Fruit fly (Drosophila melanogaster) whole organism, wandering third instar larva: ENCODE measurements around the gene NPFR.
A peak's percentile ranks its signal among the peaks of the same experiment; 100 is the strongest.

Experiments used
- CG9705 ChIP-seq: fragments of 200-800 bp; sonication (Bioruptor generic); optimal IDR thresholded peaks from 2 replicates; lab custom pipeline; 2018; ENCODE audit warnings: missing biosample characterization, mild to moderate bottlenecking, missing genetic modification characterization
- Dif ChIP-seq: fragments of 200-275, 200-300 bp; sonication (Bioruptor generic); optimal IDR thresholded peaks from 2 replicates; lab custom pipeline; 2018; ENCODE audit warnings: missing biosample characterization, missing genetic modification characterization; ENCODE audit not compliant: partially characterized antibody
- GATAd ChIP-seq: sonication (Bioruptor generic); optimal IDR thresholded peaks from 2 replicates; lab custom pipeline; 2016; ENCODE audit warnings: missing biosample characterization, missing genetic modification characterization
- HLH106 ChIP-seq: fragments of 200-800 bp; optimal IDR thresholded peaks from 3 replicates; lab custom pipeline; 2019; ENCODE audit warnings: missing biosample characterization, mild to moderate bottlenecking, missing genetic modification characterization, moderate library complexity
- Hnf4 ChIP-seq: fragments of 200-800 bp; sonication (Bioruptor generic); optimal IDR thresholded peaks from 2 replicates; lab custom pipeline; 2016; ENCODE audit warnings: missing biosample characterization, mild to moderate bottlenecking, missing genetic modification characterization
- Hr78 ChIP-seq: fragments of >200 bp; optimal IDR thresholded peaks from 2 replicates; lab custom pipeline; 2017; ENCODE audit warnings: missing biosample characterization, missing genetic modification characterization
- Hr83 ChIP-seq: fragments of 200-300 bp; sonication (Bioruptor generic); optimal IDR thresholded peaks from 2 replicates; lab custom pipeline; 2016; ENCODE audit warnings: missing biosample characterization, mild to moderate bottlenecking, missing genetic modification characterization, moderate library complexity; ENCODE audit not compliant: poor library complexity, severe bottlenecking
- Jra ChIP-seq: sonication (Bioruptor generic); optimal IDR thresholded peaks from 2 replicates; lab custom pipeline; 2016; ENCODE audit warnings: missing biosample characterization, missing genetic modification characterization
- Mio ChIP-seq: sonication (Bioruptor generic); optimal IDR thresholded peaks from 2 replicates; lab custom pipeline; 2016; ENCODE audit warnings: missing biosample characterization, missing genetic modification characterization
- Myc ChIP-seq: fragments of >200 bp; optimal IDR thresholded peaks from 2 replicates; lab custom pipeline; 2017
- OdsH ChIP-seq: fragments of 200-800 bp; sonication (Bioruptor generic); optimal IDR thresholded peaks from 2 replicates; lab custom pipeline; 2016; ENCODE audit warnings: missing biosample characterization, mild to moderate bottlenecking, missing genetic modification characterization
- Rel ChIP-seq, 2 experiments: fragments of 200-800 bp; sonication (Bioruptor generic) in 1 of 2; optimal IDR thresholded peaks; 2 replicates in 1 of 2; 3 replicates in 1 of 2; lab custom pipeline; 2016 to 2019; ENCODE audit warnings: mild to moderate bottlenecking in 2 of 2, missing biosample characterization in 2 of 2, missing genetic modification characterization in 2 of 2, moderate library complexity in 1 of 2
- Sp1 ChIP-seq: fragments of 200-800 bp; sonication (Bioruptor generic); optimal IDR thresholded peaks from 3 replicates; lab custom pipeline; 2019; ENCODE audit warnings: missing biosample characterization, mild to moderate bottlenecking, missing genetic modification characterization, moderate library complexity
- Vsx2 ChIP-seq: fragments of 200-300, 225-300 bp; sonication (Bioruptor generic); optimal IDR thresholded peaks from 2 replicates; lab custom pipeline; 2018; ENCODE audit warnings: missing biosample characterization, missing genetic modification characterization; ENCODE audit not compliant: partially characterized antibody
- br ChIP-seq: fragments of 200-800 bp; sonication (Bioruptor generic); optimal IDR thresholded peaks from 2 replicates; lab custom pipeline; 2016; ENCODE audit warnings: missing biosample characterization, missing genetic modification characterization
- brk ChIP-seq: fragments of 200-800 bp; sonication (Bioruptor generic); optimal IDR thresholded peaks from 2 replicates; lab custom pipeline; 2016; ENCODE audit warnings: missing biosample characterization, mild to moderate bottlenecking, missing genetic modification characterization
- dl ChIP-seq, 2 experiments: fragments of 175-275, 200-275 bp in 1 of 2; fragments of 200-275 bp in 1 of 2; sonication (Bioruptor generic); optimal IDR thresholded peaks; lab custom pipeline; 2018; ENCODE audit warnings: mild to moderate bottlenecking in 2 of 2, missing biosample characterization in 2 of 2, missing genetic modification characterization in 2 of 2, moderate library complexity in 2 of 2; ENCODE audit not compliant: partially characterized antibody in 2 of 2, insufficient read depth in 1 of 2
- dmrt93B ChIP-seq: fragments of 200-800 bp; sonication (Bioruptor generic); optimal IDR thresholded peaks from 2 replicates; lab custom pipeline; 2018; ENCODE audit warnings: missing biosample characterization, mild to moderate bottlenecking, missing genetic modification characterization
- dsf ChIP-seq: sonication (Bioruptor generic); optimal IDR thresholded peaks from 2 replicates; lab custom pipeline; 2016; ENCODE audit warnings: missing biosample characterization, missing genetic modification characterization, borderline replicate concordance
- ey ChIP-seq: fragments of 200-800 bp; sonication (Bioruptor generic); optimal IDR thresholded peaks from 2 replicates; lab custom pipeline; 2016; ENCODE audit warnings: missing biosample characterization, missing genetic modification characterization
- foxo ChIP-seq, 2 experiments: fragments of 200-800 bp; sonication (Bioruptor generic); optimal IDR thresholded peaks; 2 replicates in 1 of 2; 3 replicates in 1 of 2; lab custom pipeline; 2016 to 2017; ENCODE audit warnings: missing biosample characterization in 2 of 2, missing genetic modification characterization in 2 of 2
- fru ChIP-seq: fragments of 200-800 bp; sonication (Bioruptor generic); optimal IDR thresholded peaks from 3 replicates; lab custom pipeline; 2016; ENCODE audit warnings: missing biosample characterization, mild to moderate bottlenecking, missing genetic modification characterization
- h ChIP-seq: fragments of 200-800 bp; sonication (Bioruptor generic); optimal IDR thresholded peaks from 3 replicates; lab custom pipeline; 2016; ENCODE audit warnings: missing biosample characterization, mild to moderate bottlenecking, missing genetic modification characterization
- jim ChIP-seq: fragments of 175-275, 200-325 bp; sonication (Bioruptor generic); optimal IDR thresholded peaks from 2 replicates; lab custom pipeline; 2016; ENCODE audit warnings: missing biosample characterization, mild to moderate bottlenecking, missing genetic modification characterization
- lola ChIP-seq: fragments of >200 bp; optimal IDR thresholded peaks from 2 replicates; lab custom pipeline; 2017; ENCODE audit warnings: missing biosample characterization, missing genetic modification characterization
- pan ChIP-seq: fragments of >200 bp; optimal IDR thresholded peaks from 2 replicates; lab custom pipeline; 2017
- psq ChIP-seq: fragments of 200-800 bp; sonication (Bioruptor generic); optimal IDR thresholded peaks from 3 replicates; lab custom pipeline; 2017; ENCODE audit warnings: missing biosample characterization, mild to moderate bottlenecking, missing genetic modification characterization, moderate library complexity
- rgr ChIP-seq: fragments of 200-800 bp; sonication (Bioruptor generic); optimal IDR thresholded peaks from 3 replicates; lab custom pipeline; 2016; ENCODE audit warnings: missing biosample characterization, mild to moderate bottlenecking, missing genetic modification characterization
- sage ChIP-seq: fragments of 200-800 bp; sonication (Bioruptor generic); optimal IDR thresholded peaks from 2 replicates; lab custom pipeline; 2016; ENCODE audit warnings: missing biosample characterization, mild to moderate bottlenecking, missing genetic modification characterization
- usp ChIP-seq: fragments of >200 bp; optimal IDR thresholded peaks from 2 replicates; lab custom pipeline; 2017; ENCODE audit warnings: missing biosample characterization, missing genetic modification characterization
- woc ChIP-seq: sonication (Bioruptor generic); optimal IDR thresholded peaks from 2 replicates; lab custom pipeline; 2016; ENCODE audit warnings: missing biosample characterization, mild to moderate bottlenecking, missing genetic modification characterization

The NPFR gene

DNA sequence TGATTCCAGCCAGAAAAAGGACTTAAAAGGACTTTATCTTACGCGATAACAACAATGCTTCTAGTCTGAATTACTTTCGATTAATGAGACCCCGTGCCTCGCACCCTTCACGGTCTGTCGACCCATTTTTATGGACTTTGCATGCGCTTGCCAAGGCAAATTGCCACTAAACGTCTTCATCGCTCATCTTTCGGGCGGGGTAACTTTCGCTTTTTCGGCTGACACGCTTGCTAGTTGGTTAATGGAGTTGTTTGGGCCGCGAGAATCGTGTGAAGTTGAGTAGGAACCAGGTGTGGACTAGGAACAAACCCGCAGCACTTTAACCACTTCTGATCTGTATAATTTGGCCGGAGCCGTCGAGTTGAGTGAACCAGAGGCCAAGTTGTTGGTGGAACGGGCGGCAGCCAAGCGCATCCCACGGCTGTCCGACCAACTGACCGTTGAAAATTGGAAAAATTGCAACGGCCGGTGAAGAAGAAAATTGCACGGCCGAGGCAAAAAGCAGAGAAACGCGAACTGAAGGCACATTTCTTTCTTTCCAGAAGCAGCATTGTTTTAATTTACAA, 40.0 kb downstream of the NPFR start, which contains the start of gene Osi5:
Gene Osi5 (plus strand): TSS at position 516 of the 566 bp plus-strand sequence.
- TF ChIP-seq rgr (GFP tag; lab: Kevin White, UChicago): no peak
- no peak for TF ChIP-seq fru (GFP tag; lab: Kevin White, UChicago)
- TF ChIP-seq foxo (GFP tag; optimal IDR thresholded peaks at IDR 0.05; lab: Kevin White, UChicago): no peak
- TF ChIP-seq h (GFP tag; lab: Kevin White, UChicago): no peak
- TF ChIP-seq Sp1 (GFP tag; lab: Kevin White, UChicago): no peak
- TF ChIP-seq HLH106: no peak
- TF ChIP-seq sage: no peak
- no peak for TF ChIP-seq Hnf4 (GFP tag; lab: Kevin White, UChicago)
- TF ChIP-seq Myc (lab: Kevin White, UChicago): no peak
- TF ChIP-seq Hr83: no peak
- TF ChIP-seq lola: no peak
- no peak for TF ChIP-seq pan
- TF ChIP-seq Dif (GFP tag; lab: Kevin White, UChicago): no peak

DNA sequence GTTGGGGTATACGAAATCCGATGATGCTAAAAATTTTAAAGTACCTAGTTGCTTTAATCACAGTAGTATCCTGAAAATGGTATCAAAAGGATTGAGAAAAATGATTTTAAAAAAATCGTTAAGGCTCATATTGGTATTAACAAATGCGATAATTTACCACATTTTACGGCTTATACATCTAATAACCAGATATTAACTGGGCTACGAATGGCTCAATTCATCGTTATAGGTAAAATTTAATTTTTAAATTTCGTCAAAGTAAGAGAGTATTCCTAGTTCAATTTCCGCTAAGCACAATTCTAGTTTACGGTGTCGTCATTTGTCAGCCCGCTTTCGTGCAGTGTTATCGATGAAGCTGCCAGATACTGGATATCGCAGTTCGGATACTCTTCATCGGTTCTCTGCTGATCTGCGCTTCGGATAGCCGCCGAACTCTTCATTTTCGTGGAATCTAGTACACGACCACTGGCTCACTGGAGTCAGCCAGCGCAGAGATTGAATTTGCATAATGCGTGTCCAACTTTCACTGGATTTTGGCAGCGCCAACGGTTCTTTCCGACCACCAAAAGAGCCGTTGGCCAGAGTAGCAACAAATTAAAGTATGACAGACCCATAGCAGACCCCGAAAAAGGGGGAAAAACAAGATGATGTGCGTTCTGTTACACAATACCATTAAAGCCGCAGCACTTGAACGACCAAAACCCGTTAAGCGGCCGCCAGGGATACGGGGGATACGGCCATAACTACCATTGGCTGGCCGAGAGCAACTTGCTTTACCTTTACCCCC, 42.1 kb downstream of the NPFR start:
- TF ChIP-seq GATAd (GFP tag; lab: Kevin White, UChicago) (no peak), Dif (GFP tag; lab: Kevin White, UChicago) (no peak), Rel (GFP tag; optimal IDR thresholded peaks at IDR 0.05; lab: Kevin White, UChicago) (no peak), Rel (tag; optimal IDR thresholded peaks at IDR 0.05; lab: Kevin White, UChicago) (peak; percentile 57), jim (no peak), dmrt93B (GFP tag; lab: Kevin White, UChicago) (no peak), OdsH (GFP tag; lab: Kevin White, UChicago) (no peak), Hr78 (GFP tag; lab: Kevin White, UChicago) (no peak), Mio (GFP tag; lab: Kevin White, UChicago) (no peak)

DNA sequence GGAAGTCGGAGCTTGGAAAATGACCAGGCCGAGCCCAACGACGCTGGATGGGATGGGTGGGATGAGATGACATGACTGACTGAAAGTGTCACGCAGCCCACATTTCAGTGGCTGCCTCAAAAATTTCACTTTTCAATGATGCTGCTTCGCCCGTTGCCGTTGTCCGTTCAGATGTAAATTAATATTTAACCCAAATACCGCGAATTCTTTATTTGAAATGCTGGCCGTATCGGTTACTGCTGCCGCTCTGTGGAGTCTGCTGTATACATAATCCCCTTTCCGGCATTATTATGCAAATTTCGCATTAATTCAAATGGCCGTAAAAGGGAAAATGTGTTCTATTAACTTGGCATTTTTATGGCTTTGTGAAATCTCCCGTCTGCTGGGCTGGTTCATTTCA, 43.2 kb downstream of the NPFR start:
- no peak for TF ChIP-seq Mio (GFP tag; lab: Kevin White, UChicago)

DNA sequence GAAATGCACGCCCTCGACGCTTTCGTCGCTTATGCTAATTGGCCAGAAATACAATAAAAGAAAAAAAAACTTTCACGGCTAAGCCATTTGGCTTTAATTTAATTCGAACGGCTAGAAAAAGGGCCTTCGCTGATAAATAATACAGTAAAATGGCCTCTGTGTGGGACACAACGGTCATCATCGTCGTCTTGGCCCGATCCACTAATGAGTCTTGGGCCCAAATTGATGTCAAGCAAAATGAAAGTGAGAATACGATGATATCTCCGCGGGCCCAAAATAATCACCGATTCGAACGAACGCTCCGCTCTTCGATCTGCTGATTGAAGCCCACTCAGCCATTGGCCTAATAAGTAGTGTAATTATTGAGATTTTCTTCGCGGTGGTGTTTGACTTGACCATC, 44.3 kb downstream of the NPFR start:
- TF ChIP-seq sage (no peak), jim (no peak), woc (no peak), Jra (GFP tag; lab: Kevin White, UChicago) (no peak), Hnf4 (GFP tag; lab: Kevin White, UChicago) (no peak), usp (GFP tag; lab: Kevin White, UChicago) (no peak), rgr (GFP tag; lab: Kevin White, UChicago) (no peak), br (GFP tag; lab: Kevin White, UChicago) (no peak), Vsx2 (GFP tag; lab: Kevin White, UChicago) (no peak), dsf (GFP tag; lab: Kevin White, UChicago) (no peak)
- TF ChIP-seq, all 38 proteins: peak for 0

DNA sequence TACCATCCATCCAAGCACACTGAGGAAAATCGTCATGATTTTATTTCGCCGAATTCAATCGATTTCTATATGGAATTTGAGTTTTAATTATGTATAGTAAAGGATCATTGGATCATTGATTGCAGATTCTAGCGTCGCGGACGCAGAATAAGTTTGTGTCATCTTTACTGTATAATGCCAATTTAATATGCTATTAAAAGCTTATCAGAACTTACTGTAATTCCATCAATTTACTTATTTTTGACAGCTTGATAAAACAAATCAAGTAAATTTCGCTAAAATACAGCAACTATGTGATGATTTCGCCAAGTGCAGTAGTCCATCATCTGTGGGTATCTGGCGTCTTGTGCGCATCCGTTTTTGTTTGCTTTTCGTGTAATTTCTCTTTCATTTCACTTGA, 46.0 kb downstream of the NPFR start:
- no peak for TF ChIP-seq dmrt93B (GFP tag; lab: Kevin White, UChicago)
- TF ChIP-seq Vsx2 (GFP tag; lab: Kevin White, UChicago): no peak
- TF ChIP-seq HLH106: no peak
- no peak for TF ChIP-seq psq (GFP tag; lab: Kevin White, UChicago)

DNA sequence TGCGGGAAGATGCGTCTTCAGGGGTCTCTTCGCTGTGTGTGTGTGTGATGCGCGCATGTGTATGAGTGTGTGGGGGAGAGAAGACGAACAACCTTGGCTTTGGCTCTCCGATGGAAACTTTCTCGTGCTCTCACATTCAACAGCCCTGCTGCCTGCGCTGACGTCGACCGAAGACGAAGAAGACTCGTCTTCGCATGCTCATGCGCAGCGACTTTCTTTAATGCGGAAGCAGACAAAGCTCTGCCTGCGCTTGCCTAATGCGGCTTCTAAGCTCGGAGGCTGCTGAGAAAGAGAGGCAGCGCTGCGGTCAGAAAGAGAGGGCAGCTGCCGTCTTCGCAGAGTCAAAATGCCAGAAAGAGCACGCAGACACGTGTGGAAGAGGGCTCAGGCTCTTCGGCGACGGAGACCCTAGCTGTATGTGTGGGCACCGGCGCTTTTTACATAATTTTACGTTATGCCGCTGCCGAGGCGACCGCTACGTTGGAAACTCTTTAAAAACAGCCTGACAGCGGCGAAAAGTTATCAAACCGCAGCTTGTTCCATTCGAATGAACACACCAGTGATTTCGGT, 47.2 kb downstream of the NPFR start, which contains the start of gene Osi6:
Gene Osi6 (plus strand): TSS at position 520 of the 570 bp plus-strand sequence.
- no peak for TF ChIP-seq GATAd (GFP tag; lab: Kevin White, UChicago)
- TF ChIP-seq CG9705: no peak
- TF ChIP-seq Dif (GFP tag; lab: Kevin White, UChicago): no peak
- TF ChIP-seq Mio (GFP tag; lab: Kevin White, UChicago): no peak
- no peak for TF ChIP-seq brk (GFP tag; lab: Kevin White, UChicago)
- TF ChIP-seq fru (GFP tag; lab: Kevin White, UChicago): no peak
- TF ChIP-seq lola: no peak
- no peak for TF ChIP-seq OdsH (GFP tag; lab: Kevin White, UChicago)
- TF ChIP-seq dl (GFP tag; optimal IDR thresholded peaks at IDR 0.05; lab: Kevin White, UChicago; ENCODE audit: insufficient read depth in 1 of 2, partially characterized antibody in 2 of 2): no peak
- TF ChIP-seq Myc (lab: Kevin White, UChicago): no peak
- TF ChIP-seq h (GFP tag; lab: Kevin White, UChicago): no peak
- no peak for TF ChIP-seq ey
